Worm (Caenorhabditis elegans) whole organism, L3 larva: ENCODE measurements around the gene eelo-2.
A peak's percentile ranks its signal among the peaks of the same experiment; 100 is the strongest.

ENCODE experiments used
- R02D3.7 ChIP-seq: fragments of 150-350 bp; optimal IDR thresholded peaks from 2 replicates; lab custom pipeline; 2014; ENCODE audit warnings: missing biosample characterization, missing genetic modification characterization
- aly-2 ChIP-seq: fragments of 150-350 bp; optimal IDR thresholded peaks from 2 replicates; lab custom pipeline; 2014; ENCODE audit warnings: missing biosample characterization, missing genetic modification characterization
- ama-1 ChIP-seq: fragments of 150-350 bp; optimal IDR thresholded peaks from 2 replicates; lab custom pipeline; 2018
- ceh-16 ChIP-seq: sonication (generic microtip); optimal IDR thresholded peaks from 2 replicates; lab custom pipeline; 2017; ENCODE audit warnings: missing biosample characterization, missing genetic modification characterization
- ceh-82 ChIP-seq: fragments of 150-350 bp; optimal IDR thresholded peaks from 2 replicates; lab custom pipeline; 2014; ENCODE audit warnings: missing biosample characterization, missing genetic modification characterization
- daf-12 ChIP-seq: fragments of 150-350 bp; optimal IDR thresholded peaks from 2 replicates; lab custom pipeline; 2014; ENCODE audit warnings: missing biosample characterization, missing genetic modification reagents, missing genetic modification characterization
- egl-27 ChIP-seq: sonication (generic microtip); optimal IDR thresholded peaks from 4 replicates; lab custom pipeline; 2017; ENCODE audit warnings: missing biosample characterization, missing genetic modification reagents, missing genetic modification characterization
- elt-1 ChIP-seq: fragments of 150-350 bp; optimal IDR thresholded peaks from 2 replicates; lab custom pipeline; 2014; ENCODE audit warnings: missing biosample characterization, missing genetic modification characterization
- elt-2 ChIP-seq: sonication (generic microtip); optimal IDR thresholded peaks from 2 replicates; lab custom pipeline; 2016; ENCODE audit warnings: missing genetic modification reagents, mild to moderate bottlenecking, missing genetic modification characterization, missing compliant biosample characterization
- elt-3 ChIP-seq, 3 experiments: fragments of 150-350 bp in 1 of 3; sonication (generic microtip) in 2 of 3; optimal IDR thresholded peaks; 2 replicates in 2 of 3; 4 replicates in 1 of 3; lab custom pipeline; 2014 to 2017; ENCODE audit warnings: missing biosample characterization in 3 of 3, missing genetic modification characterization in 3 of 3
- fkh-10 ChIP-seq: sonication (generic microtip); optimal IDR thresholded peaks from 2 replicates; lab custom pipeline; 2017; ENCODE audit warnings: missing biosample characterization, missing genetic modification reagents, missing genetic modification characterization
- fkh-2 ChIP-seq: fragments of 150-350 bp; optimal IDR thresholded peaks from 2 replicates; lab custom pipeline; 2014; ENCODE audit warnings: missing biosample characterization, missing genetic modification reagents, missing genetic modification characterization
- fos-1 ChIP-seq: fragments of 150-350 bp; optimal IDR thresholded peaks from 2 replicates; lab custom pipeline; 2014; ENCODE audit warnings: missing biosample characterization, missing genetic modification characterization
- hmg-11 ChIP-seq: sonication (generic microtip); optimal IDR thresholded peaks from 2 replicates; lab custom pipeline; 2016; ENCODE audit warnings: missing genetic modification characterization, missing compliant biosample characterization
- jun-1 ChIP-seq: fragments of 150-350 bp; optimal IDR thresholded peaks from 2 replicates; lab custom pipeline; 2014; ENCODE audit warnings: missing biosample characterization, missing genetic modification reagents, missing genetic modification characterization
- lin-15B ChIP-seq: fragments of 150-350 bp; optimal IDR thresholded peaks from 2 replicates; lab custom pipeline; 2014; ENCODE audit warnings: missing biosample characterization, missing genetic modification characterization
- lin-39 ChIP-seq: fragments of 150-350 bp; optimal IDR thresholded peaks from 2 replicates; lab custom pipeline; 2018; ENCODE audit warnings: missing biosample characterization, missing genetic modification reagents, missing genetic modification characterization
- mdl-1 ChIP-seq: fragments of 150-350 bp; optimal IDR thresholded peaks from 2 replicates; lab custom pipeline; 2014; ENCODE audit warnings: missing biosample characterization, missing genetic modification characterization
- mml-1 ChIP-seq: fragments of 150-350 bp; sonication (generic microtip); optimal IDR thresholded peaks from 3 replicates; lab custom pipeline; 2014; ENCODE audit warnings: missing biosample characterization, missing genetic modification characterization
- nfya-1 ChIP-seq: sonication (generic microtip); optimal IDR thresholded peaks from 2 replicates; lab custom pipeline; 2017; ENCODE audit warnings: missing genetic modification characterization, mild to moderate bottlenecking, missing compliant biosample characterization, antibody characterized with exemption, moderate library complexity; ENCODE audit not compliant: insufficient read depth
- nhr-11 ChIP-seq: fragments of 150-350 bp; optimal IDR thresholded peaks from 2 replicates; lab custom pipeline; 2014; ENCODE audit warnings: missing biosample characterization, missing genetic modification characterization
- nhr-12 ChIP-seq: fragments of 150-350 bp; optimal IDR thresholded peaks from 2 replicates; lab custom pipeline; 2014; ENCODE audit warnings: missing biosample characterization, missing genetic modification characterization
- nhr-23 ChIP-seq: fragments of 150-350 bp; optimal IDR thresholded peaks from 2 replicates; lab custom pipeline; 2014; ENCODE audit warnings: missing biosample characterization, missing genetic modification reagents, missing genetic modification characterization
- nhr-237 ChIP-seq: fragments of 150-350 bp; optimal IDR thresholded peaks from 2 replicates; lab custom pipeline; 2014; ENCODE audit warnings: missing biosample characterization, missing genetic modification characterization
- nhr-25 ChIP-seq: sonication (generic microtip); optimal IDR thresholded peaks from 2 replicates; lab custom pipeline; 2017; ENCODE audit warnings: missing biosample characterization, missing genetic modification characterization
- nhr-28 ChIP-seq: fragments of 150-350 bp; optimal IDR thresholded peaks from 2 replicates; lab custom pipeline; 2014; ENCODE audit warnings: missing biosample characterization, missing genetic modification characterization
- nhr-43 ChIP-seq: sonication (generic microtip); optimal IDR thresholded peaks from 2 replicates; lab custom pipeline; 2016; ENCODE audit warnings: mild to moderate bottlenecking, missing genetic modification characterization, missing compliant biosample characterization; ENCODE audit not compliant: poor library complexity, severe bottlenecking
- pha-4 ChIP-seq: fragments of 150-350 bp; optimal IDR thresholded peaks from 2 replicates; lab custom pipeline; 2014; ENCODE audit warnings: missing biosample characterization, missing genetic modification reagents, missing genetic modification characterization
- pqm-1 ChIP-seq: fragments of 150-350 bp; optimal IDR thresholded peaks from 2 replicates; lab custom pipeline; 2017; ENCODE audit warnings: missing biosample characterization, missing genetic modification characterization, inconsistent platforms
- skn-1 ChIP-seq: fragments of 150-350 bp; optimal IDR thresholded peaks from 2 replicates; lab custom pipeline; 2014; ENCODE audit warnings: missing biosample characterization, missing genetic modification characterization
- snpc-4 ChIP-seq: fragments of 150-350 bp; optimal IDR thresholded peaks from 2 replicates; lab custom pipeline; 2014; ENCODE audit warnings: missing biosample characterization, missing genetic modification characterization
- unc-39 ChIP-seq: sonication (generic microtip); optimal IDR thresholded peaks from 4 replicates; lab custom pipeline; 2017; ENCODE audit warnings: missing biosample characterization, missing genetic modification characterization
- unc-62 ChIP-seq: fragments of 150-350 bp; sonication (generic microtip); optimal IDR thresholded peaks from 4 replicates; lab custom pipeline; 2014; ENCODE audit warnings: missing biosample characterization, missing genetic modification reagents, missing genetic modification characterization
- zag-1 ChIP-seq: fragments of 150-350 bp; optimal IDR thresholded peaks from 2 replicates; lab custom pipeline; 2014; ENCODE audit warnings: missing biosample characterization, missing genetic modification characterization

Gene eelo-2

DNA sequence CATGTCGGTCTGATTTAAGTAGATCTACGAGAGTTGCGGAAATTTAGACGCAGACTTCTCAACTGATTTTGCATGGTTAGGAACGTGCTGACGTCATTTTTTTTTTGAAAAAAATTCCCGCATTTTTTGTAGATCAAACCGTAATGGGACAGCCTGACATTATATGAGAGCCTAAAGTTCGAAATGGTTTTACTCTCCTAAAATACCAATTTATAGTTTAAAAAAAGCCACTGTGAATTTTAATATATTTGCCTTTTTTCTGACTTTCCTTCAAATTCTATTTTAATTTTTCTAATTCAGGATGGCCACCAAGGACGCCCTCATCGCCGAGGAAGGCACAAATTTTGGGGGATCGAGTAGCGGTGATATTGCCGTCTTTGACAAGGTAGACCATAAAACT lies 19.1 kb downstream of the eelo-2 start, which contains the start of gene atgp-1:
atgp-1 (plus strand) TSS at position 301 of the 400 bp plus-strand sequence.
- TF ChIP-seq unc-62 (GFP tag; lab: Kevin White, UChicago) (no peak), egl-27 (tag; lab: Kevin White, UChicago) (no peak), nhr-12 (tag; lab: Kevin White, UChicago) (no peak), R02D3.7 (no peak), daf-12 (tag; lab: Kevin White, UChicago) (no peak), fkh-2 (no peak), ceh-16 (tag; lab: Kevin White, UChicago) (no peak), nhr-43 (no peak), skn-1 (no peak), jun-1 (no peak), fos-1 (tag; lab: Kevin White, UChicago) (no peak), unc-39 (no peak)

DNA sequence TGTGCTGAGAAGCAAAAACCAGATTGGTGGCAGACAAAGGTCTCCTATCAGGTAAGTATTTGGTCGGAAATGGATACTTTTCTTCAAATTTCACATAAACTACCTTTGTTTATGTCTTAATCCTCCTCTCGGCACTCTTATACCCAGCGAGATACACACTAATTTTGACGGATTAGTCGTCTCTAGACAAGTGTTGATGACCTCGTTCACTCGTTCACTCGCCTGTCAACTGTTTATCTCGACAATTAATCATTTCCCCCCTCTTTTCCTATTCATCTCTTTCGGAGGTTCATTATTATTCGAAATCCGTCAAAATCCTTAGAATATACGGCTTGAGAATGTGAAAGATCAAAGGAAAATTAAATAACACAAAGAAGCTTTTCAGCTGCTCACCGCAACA lies 19.8 kb downstream of the eelo-2 start:
- TF ChIP-seq nhr-25 = peak; percentile 25
- TF ChIP-seq nhr-11 (tag; lab: Kevin White, UChicago) = no peak

DNA sequence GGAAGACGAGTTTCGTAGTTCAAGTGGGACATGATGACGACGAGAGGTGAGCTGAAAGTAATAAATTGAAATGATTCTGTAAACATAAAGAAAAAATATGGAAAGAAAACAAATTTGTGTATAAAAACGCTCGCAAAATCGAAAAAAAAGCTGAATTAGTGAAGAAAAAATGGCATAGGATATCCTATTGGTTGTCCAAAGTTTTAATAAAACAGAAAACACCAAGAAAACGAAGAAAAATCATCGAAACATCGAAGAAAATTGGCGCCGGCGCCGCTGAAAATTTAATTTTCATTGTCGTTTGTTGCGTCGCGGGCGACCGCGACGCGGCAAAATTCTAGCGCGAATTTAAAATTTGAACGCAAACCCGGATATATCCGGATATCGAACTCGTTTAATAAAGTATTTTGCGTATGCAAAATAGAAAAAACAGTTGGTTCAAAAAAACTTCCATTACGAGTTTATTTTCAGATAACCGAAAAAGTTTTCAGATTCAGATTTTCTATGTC lies 23.7 kb downstream of the eelo-2 start, which contains the start of gene gln-5:
gln-5 (minus strand) TSS at position 51 of the 509 bp plus-strand sequence.
- TF ChIP-seq daf-12 (tag; lab: Kevin White, UChicago) (no peak), lin-15B (tag; lab: Kevin White, UChicago) (no peak), jun-1 (no peak), mml-1 (tag; lab: Kevin White, UChicago) (no peak), nhr-237 (no peak), pha-4 (tag; lab: Kevin White, UChicago) (no peak), fkh-10 (GFP tag; lab: Kevin White, UChicago) (no peak), aly-2 (tag; lab: Kevin White, UChicago) (no peak), hmg-11 (tag; lab: Kevin White, UChicago) (no peak)

DNA sequence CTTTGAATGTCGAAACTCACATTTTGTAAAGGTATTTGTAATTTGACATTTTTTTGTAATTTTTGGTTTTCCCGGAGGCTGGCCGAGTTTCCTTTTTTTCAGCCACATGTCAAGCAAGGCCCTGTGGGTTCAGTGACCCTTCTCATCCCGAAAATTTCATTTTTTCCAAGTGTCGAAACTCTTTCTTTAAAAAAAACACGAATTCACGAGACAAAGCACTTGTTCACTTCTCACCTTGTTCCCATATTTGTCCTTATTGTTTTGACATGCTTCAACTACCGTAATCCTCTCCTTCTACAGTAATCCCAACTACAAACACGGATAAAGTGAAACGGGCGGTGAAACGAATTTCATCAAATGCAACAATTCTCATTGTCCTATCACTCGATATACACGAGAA lies 25.4 kb downstream of the eelo-2 start, which contains the start of gene lhfp-4:
lhfp-4 (plus strand) TSS at position 301 of the 400 bp plus-strand sequence.
- TF ChIP-seq ceh-16 (tag; lab: Kevin White, UChicago) (no peak), snpc-4 (tag; lab: Kevin White, UChicago) (no peak), fkh-2 (no peak), skn-1 (no peak), nhr-23 (no peak), nhr-237 (no peak), mdl-1 (tag; lab: Kevin White, UChicago) (no peak), pqm-1 (tag; lab: Kevin White, UChicago) (no peak), mml-1 (tag; lab: Kevin White, UChicago) (no peak), elt-2 (tag; lab: Kevin White, UChicago) (no peak), nhr-28 (tag; lab: Kevin White, UChicago) (no peak), zag-1 (tag; lab: Kevin White, UChicago) (no peak), elt-3 (tag; optimal IDR thresholded peaks at IDR 0.05; lab: Kevin White, UChicago) (no peak), daf-12 (tag; lab: Kevin White, UChicago) (no peak), nhr-25 (no peak)

DNA sequence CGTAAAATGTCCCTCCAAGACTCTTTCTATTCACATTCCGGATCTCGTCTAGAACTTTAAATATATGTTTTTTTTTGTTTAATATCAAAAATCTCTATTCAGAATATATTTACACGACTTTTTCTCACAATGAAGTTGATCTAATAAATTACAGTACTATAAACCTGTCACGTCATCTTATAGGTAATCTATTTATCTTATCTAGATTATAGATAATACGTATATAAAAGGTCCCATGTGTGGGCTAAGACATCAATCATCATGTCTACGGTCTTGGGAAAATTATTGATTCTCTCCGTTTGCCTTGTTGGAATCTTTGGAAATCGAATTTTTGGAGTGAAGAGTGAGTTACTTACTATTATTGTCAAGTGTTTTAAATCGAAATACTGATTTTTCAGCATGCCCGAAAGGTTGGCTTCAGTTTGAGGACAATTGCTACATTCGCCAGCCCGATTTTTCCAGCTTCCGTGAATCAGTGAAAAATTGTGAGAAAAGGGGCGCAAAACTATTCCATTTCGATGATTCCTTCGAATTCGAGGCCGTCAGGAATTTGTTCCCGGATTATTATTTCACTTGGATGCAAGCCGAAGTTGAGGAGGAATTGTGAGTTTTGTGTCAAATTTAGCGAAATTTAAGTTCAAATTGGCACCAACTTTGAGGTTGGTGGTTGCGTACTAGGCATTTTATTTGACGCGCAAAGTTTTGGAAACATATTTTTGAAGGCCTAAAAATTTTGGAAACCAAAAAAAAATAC lies 27.0 kb downstream of the eelo-2 start, which contains the start of gene clec-196:
clec-196 (plus strand) TSS at position 252 of the 754 bp plus-strand sequence.
- TF ChIP-seq ceh-82 (tag; lab: Kevin White, UChicago) (no peak), egl-27 (tag; lab: Kevin White, UChicago) (no peak), nhr-23 (no peak), elt-1 (tag; lab: Kevin White, UChicago) (no peak), ama-1 (lab: Kevin White, UChicago) (peak; percentile 14), R02D3.7 (no peak), mdl-1 (tag; lab: Kevin White, UChicago) (no peak), hmg-11 (tag; lab: Kevin White, UChicago) (peak; percentile 19), nhr-237 (no peak), nfya-1 (tag; lab: Kevin White, UChicago) (peak; percentile 52), lin-39 (tag; lab: Kevin White, UChicago) (no peak)
